Fruit fly (Drosophila melanogaster) whole organism, prepupa: ENCODE results near the gene dUTPase.
A peak's percentile ranks its signal among the peaks of the same experiment; 100 is the strongest.

Source experiments
- CG10631 ChIP-seq: fragments of 200-800 bp; sonication (Bioruptor generic); optimal IDR thresholded peaks from 2 replicates; lab custom pipeline; 2016; ENCODE audit warnings: missing biosample characterization, missing genetic modification characterization
- CG10669 ChIP-seq: fragments of 200-800 bp; sonication (Bioruptor generic); optimal IDR thresholded peaks from 3 replicates; lab custom pipeline; 2018; ENCODE audit warnings: missing biosample characterization, mild to moderate bottlenecking, missing genetic modification characterization, moderate library complexity
- CG11762 ChIP-seq: fragments of 200-800 bp; sonication (Bioruptor generic); optimal IDR thresholded peaks from 3 replicates; lab custom pipeline; 2016; ENCODE audit warnings: missing biosample characterization, missing genetic modification characterization; ENCODE audit not compliant: insufficient read depth
- CG15336 ChIP-seq: fragments of 200-800 bp; sonication (Bioruptor generic); IDR thresholded peaks from 2 replicates; pipeline ENCODE4 v1.3.6; 2022; ENCODE audit warnings: missing biosample characterization, missing genetic modification characterization
- CG3032 ChIP-seq: fragments of 200-800 bp; optimal IDR thresholded peaks from 2 replicates; lab custom pipeline; 2019; ENCODE audit warnings: missing biosample characterization, mild to moderate bottlenecking, missing genetic modification characterization, moderate library complexity
- CG32006 ChIP-seq: fragments of 200-800 bp; sonication (Bioruptor generic); optimal IDR thresholded peaks from 3 replicates; lab custom pipeline; 2017; ENCODE audit warnings: missing biosample characterization, mild to moderate bottlenecking, missing genetic modification characterization
- CG34406 ChIP-seq: fragments of 200-800 bp; sonication (Bioruptor generic); optimal IDR thresholded peaks from 3 replicates; lab custom pipeline; 2016; ENCODE audit warnings: missing biosample characterization, missing genetic modification characterization
- CG6163 ChIP-seq: fragments of 200-800 bp; sonication (Bioruptor generic); IDR thresholded peaks from 3 replicates; pipeline ENCODE4 v1.3.6; 2022; ENCODE audit warnings: missing biosample characterization, missing genetic modification characterization
- CG6276 ChIP-seq: fragments of 200-800 bp; sonication (Bioruptor generic); optimal IDR thresholded peaks from 2 replicates; lab custom pipeline; 2017; ENCODE audit warnings: missing biosample characterization, mild to moderate bottlenecking, missing genetic modification characterization
- CG6808 ChIP-seq: fragments of 200-800 bp; sonication (Bioruptor generic); optimal IDR thresholded peaks from 3 replicates; lab custom pipeline; 2017; ENCODE audit warnings: missing biosample characterization, missing genetic modification characterization, mild to moderate bottlenecking, moderate library complexity, missing genetic modification reagents
- CG6854 ChIP-seq: fragments of 200-800 bp; sonication (Bioruptor generic); optimal IDR thresholded peaks from 2 replicates; lab custom pipeline; 2017; ENCODE audit warnings: missing biosample characterization, mild to moderate bottlenecking, missing genetic modification characterization
- CG7368 ChIP-seq: fragments of 200-800 bp; sonication (Bioruptor generic); optimal IDR thresholded peaks from 3 replicates; lab custom pipeline; 2016; ENCODE audit warnings: missing biosample characterization, missing genetic modification characterization
- CG8119 ChIP-seq: fragments of 200-800 bp; sonication (Bioruptor generic); IDR thresholded peaks from 3 replicates; pipeline ENCODE4 v1.3.6; 2022; ENCODE audit warnings: missing biosample characterization, missing genetic modification characterization
- CG9139 ChIP-seq: fragments of 200-800 bp; sonication (Bioruptor generic); optimal IDR thresholded peaks from 3 replicates; lab custom pipeline; 2017; ENCODE audit warnings: missing biosample characterization, mild to moderate bottlenecking, missing genetic modification characterization
- Eip75B ChIP-seq: fragments of 200-800 bp; sonication (Bioruptor generic); optimal IDR thresholded peaks from 3 replicates; lab custom pipeline; 2016; ENCODE audit warnings: missing biosample characterization, missing genetic modification characterization
- Eip78C ChIP-seq: fragments of 200-800 bp; sonication (Bioruptor generic); peaks from one replicate; lab custom pipeline; 2016; ENCODE audit warnings: missing biosample characterization, missing genetic modification characterization
- Eip93F ChIP-seq: fragments of 200-800 bp; sonication (Bioruptor generic); optimal IDR thresholded peaks from 2 replicates; lab custom pipeline; 2016; ENCODE audit warnings: missing biosample characterization, mild to moderate bottlenecking, missing genetic modification characterization
- Ets21C ChIP-seq: fragments of 200-800 bp; sonication (Bioruptor generic); optimal IDR thresholded peaks from 3 replicates; lab custom pipeline; 2016; ENCODE audit warnings: missing biosample characterization, missing genetic modification characterization
- Ets96B ChIP-seq: fragments of 200-800 bp; optimal IDR thresholded peaks from 2 replicates; lab custom pipeline; 2019; ENCODE audit warnings: missing biosample characterization, mild to moderate bottlenecking, missing genetic modification characterization, moderate library complexity
- Hr38 ChIP-seq: sonication (Bioruptor generic); optimal IDR thresholded peaks from 2 replicates; lab custom pipeline; 2016; ENCODE audit warnings: missing biosample characterization, missing genetic modification characterization
- Hr39 ChIP-seq: fragments of 200-800 bp; sonication (Bioruptor generic); optimal IDR thresholded peaks from 2 replicates; lab custom pipeline; 2016; ENCODE audit warnings: missing biosample characterization, missing genetic modification characterization
- Hr4 ChIP-seq: fragments of 200-800 bp; sonication (Bioruptor generic); optimal IDR thresholded peaks from 3 replicates; lab custom pipeline; 2016; ENCODE audit warnings: missing biosample characterization, missing genetic modification characterization
- Lpt ChIP-seq: fragments of 200-800 bp; sonication (Bioruptor generic); optimal IDR thresholded peaks from 3 replicates; lab custom pipeline; 2016; ENCODE audit warnings: missing biosample characterization, missing genetic modification characterization
- Met ChIP-seq: fragments of 200-800 bp; sonication (Bioruptor generic); optimal IDR thresholded peaks from 3 replicates; lab custom pipeline; 2016; ENCODE audit warnings: missing biosample characterization, missing genetic modification characterization
- OdsH ChIP-seq: fragments of 200-800 bp; sonication (Bioruptor generic); optimal IDR thresholded peaks from 3 replicates; lab custom pipeline; 2016; ENCODE audit warnings: missing biosample characterization, missing genetic modification characterization
- Sox102F ChIP-seq: fragments of 200-800 bp; sonication (Bioruptor generic); optimal IDR thresholded peaks from 2 replicates; lab custom pipeline; 2016; ENCODE audit warnings: missing biosample characterization, mild to moderate bottlenecking, missing genetic modification characterization
- achi ChIP-seq: fragments of 200-800 bp; sonication (Bioruptor generic); optimal IDR thresholded peaks from 3 replicates; lab custom pipeline; 2016; ENCODE audit warnings: missing biosample characterization, missing genetic modification characterization
- dac ChIP-seq: fragments of 200-800 bp; sonication (Bioruptor generic); optimal IDR thresholded peaks from 2 replicates; lab custom pipeline; 2017; ENCODE audit warnings: missing biosample characterization, mild to moderate bottlenecking, missing genetic modification characterization
- eg ChIP-seq: fragments of 200-800 bp; sonication (Bioruptor generic); IDR thresholded peaks from 3 replicates; pipeline ENCODE4 v1.3.6; 2022; ENCODE audit warnings: missing biosample characterization, missing genetic modification characterization
- esn ChIP-seq: fragments of 200-800 bp; sonication (Bioruptor generic); optimal IDR thresholded peaks from 2 replicates; lab custom pipeline; 2016; ENCODE audit warnings: missing biosample characterization, mild to moderate bottlenecking, missing genetic modification characterization, moderate library complexity
- fd59A ChIP-seq: fragments of 200-800 bp; sonication (Bioruptor generic); optimal IDR thresholded peaks from 2 replicates; lab custom pipeline; 2017; ENCODE audit warnings: missing biosample characterization, mild to moderate bottlenecking, missing genetic modification characterization, missing genetic modification reagents
- fd85E ChIP-seq: fragments of 200-800 bp; sonication (Bioruptor generic); optimal IDR thresholded peaks from 3 replicates; lab custom pipeline; 2016; ENCODE audit warnings: missing biosample characterization, missing genetic modification characterization
- pdm3 ChIP-seq: fragments of 200-800 bp; sonication (Bioruptor generic); optimal IDR thresholded peaks from 3 replicates; lab custom pipeline; 2016; ENCODE audit warnings: missing biosample characterization, missing genetic modification characterization
- salr ChIP-seq, 2 experiments: fragments of 200-800 bp; sonication (Bioruptor generic); optimal IDR thresholded peaks; 3 replicates each; lab custom pipeline; 2016 to 2018; ENCODE audit warnings: missing biosample characterization in 2 of 2, missing genetic modification characterization in 2 of 2, mild to moderate bottlenecking in 1 of 2
- spab ChIP-seq: fragments of 200-800 bp; sonication (Bioruptor generic); optimal IDR thresholded peaks from 2 replicates; lab custom pipeline; 2017; ENCODE audit warnings: missing biosample characterization, mild to moderate bottlenecking, missing genetic modification characterization, missing genetic modification reagents
- ss ChIP-seq, 2 experiments: fragments of 200-800 bp; sonication (Bioruptor generic); optimal IDR thresholded peaks; 2 replicates in 1 of 2; 3 replicates in 1 of 2; lab custom pipeline; 2017 to 2018; ENCODE audit warnings: mild to moderate bottlenecking in 2 of 2, missing biosample characterization in 2 of 2, missing genetic modification characterization in 2 of 2, moderate library complexity in 1 of 2
- svp ChIP-seq: fragments of 200-800 bp; sonication (Bioruptor generic); peaks from one replicate; lab custom pipeline; 2016; ENCODE audit warnings: missing biosample characterization, missing genetic modification characterization
- topi ChIP-seq: fragments of 200-800 bp; sonication (Bioruptor generic); optimal IDR thresholded peaks from 3 replicates; lab custom pipeline; 2016; ENCODE audit warnings: missing biosample characterization, missing genetic modification characterization
- vri ChIP-seq: fragments of 200-800 bp; sonication (Bioruptor generic); optimal IDR thresholded peaks from 3 replicates; lab custom pipeline; 2016; ENCODE audit warnings: missing biosample characterization, mild to moderate bottlenecking, missing genetic modification characterization

Gene dUTPase

dm6 chr2L:10976046-10976863 is 34.9 kb upstream of the dUTPase start, which contains the start of the genes ATPsynG and SCAR:
Gene ATPsynG, minus strand, starts transcription at chr2L:10976399.
Gene SCAR, plus strand, starts transcription at chr2L:10976772.
- TF ChIP-seq Met (GFP tag; lab: Kevin White, UChicago) (no peak), vri (GFP tag; lab: Kevin White, UChicago) (peak; percentile 78), Eip78C (GFP tag; lab: Kevin White, UChicago) (peak; percentile 34), fd59A (GFP tag; lab: Kevin White, UChicago) (no peak)

- TF ChIP-seq esn (GFP tag; lab: Kevin White, UChicago) (peak; percentile 16), Eip78C (GFP tag; lab: Kevin White, UChicago) (peak; percentile 34), CG6854 (peak; percentile 55), CG32006 (GFP tag; lab: Kevin White, UChicago) (no peak), achi (GFP tag; lab: Kevin White, UChicago) (no peak), CG8119 (GFP tag; lab: Robert Waterston, UW) (no peak)
Observed at dm6 chr2L:10976864-10977586, 34.1 kb upstream of the dUTPase start.

- TF ChIP-seq CG11762 (GFP tag; lab: Kevin White, UChicago) = peak; percentile 29
- peak; percentile 13 for TF ChIP-seq Ets96B (tag; lab: Kevin White, UChicago)
- TF ChIP-seq Eip93F (GFP tag; lab: Kevin White, UChicago) = no peak
- TF ChIP-seq Hr39 (GFP tag; lab: Kevin White, UChicago) = no peak
- no peak for TF ChIP-seq Lpt (GFP tag; lab: Kevin White, UChicago)
- no peak for TF ChIP-seq CG6276 (GFP tag; lab: Kevin White, UChicago)
- no peak for TF ChIP-seq esn (GFP tag; lab: Kevin White, UChicago)
- TF ChIP-seq Ets21C = no peak
- no peak for TF ChIP-seq CG34406 (GFP tag; lab: Kevin White, UChicago)
- TF ChIP-seq CG15336 (GFP tag; lab: Robert Waterston, UW) = peak; percentile 22; the same call in 1 of the 2 replicates
- no peak for TF ChIP-seq fd59A (GFP tag; lab: Kevin White, UChicago)
- no peak for TF ChIP-seq Sox102F
- TF ChIP-seq Hr4 = peak; percentile 64
- TF ChIP-seq Hr38 (GFP tag; lab: Kevin White, UChicago) = no peak
- TF ChIP-seq CG32006 (GFP tag; lab: Kevin White, UChicago) = no peak
- no peak for TF ChIP-seq OdsH (GFP tag; lab: Kevin White, UChicago)
- TF ChIP-seq CG7368 (GFP tag; lab: Kevin White, UChicago) = no peak
- peak; percentile 84 for TF ChIP-seq Eip78C (GFP tag; lab: Kevin White, UChicago)
- TF ChIP-seq CG9139 (GFP tag; lab: Kevin White, UChicago) = no peak
- peak; percentile 2 for TF ChIP-seq dac (GFP tag; lab: Kevin White, UChicago)
- peak; percentile 13 for TF ChIP-seq Eip75B
- peak; percentile 5 for TF ChIP-seq CG3032
- TF ChIP-seq, all 60 proteins: peak for 8
Observed at dm6 chr2L:10986138-10986537, 25.0 kb upstream of the dUTPase start.

- TF ChIP-seq CG7368 (GFP tag; lab: Kevin White, UChicago) = no peak
- no peak for TF ChIP-seq pdm3 (GFP tag; lab: Kevin White, UChicago)
- no peak for TF ChIP-seq vri (GFP tag; lab: Kevin White, UChicago)
- TF ChIP-seq ss (GFP tag; optimal IDR thresholded peaks at IDR 0.05; lab: Kevin White, UChicago) = no peak
- no peak for TF ChIP-seq svp (GFP tag; lab: Kevin White, UChicago)
- no peak for TF ChIP-seq CG9139 (GFP tag; lab: Kevin White, UChicago)
- no peak for TF ChIP-seq eg (GFP tag; lab: Robert Waterston, UW)
- no peak for TF ChIP-seq Eip93F (GFP tag; lab: Kevin White, UChicago)
- TF ChIP-seq CG10631 = peak; percentile 82
- TF ChIP-seq dac (GFP tag; lab: Kevin White, UChicago) = peak; percentile 14
- peak; percentile 58 for TF ChIP-seq Hr4
- no peak for TF ChIP-seq Ets96B (tag; lab: Kevin White, UChicago)
- peak; percentile 88; the same call in 2 of the 3 replicates for TF ChIP-seq CG8119 (GFP tag; lab: Robert Waterston, UW)
- no peak; the same call in 2 of the 3 replicates for TF ChIP-seq CG6163
- TF ChIP-seq Eip75B = peak; percentile 36
- peak; percentile 34 for TF ChIP-seq Met (GFP tag; lab: Kevin White, UChicago)
- no peak for TF ChIP-seq CG6276 (GFP tag; lab: Kevin White, UChicago)
- no peak for TF ChIP-seq CG32006 (GFP tag; lab: Kevin White, UChicago)
- TF ChIP-seq Eip78C (GFP tag; lab: Kevin White, UChicago) = no peak
- no peak for TF ChIP-seq salr (GFP tag; optimal IDR thresholded peaks at IDR 0.05; lab: Kevin White, UChicago)
- TF ChIP-seq spab (GFP tag; lab: Kevin White, UChicago) = no peak
- TF ChIP-seq topi (GFP tag; lab: Kevin White, UChicago) = peak; percentile 55
- no peak for TF ChIP-seq fd85E
- no peak for TF ChIP-seq CG6808 (GFP tag; lab: Kevin White, UChicago)
- peak; percentile 81 for TF ChIP-seq OdsH (GFP tag; lab: Kevin White, UChicago)
- no peak for TF ChIP-seq CG10669 (GFP tag; lab: Kevin White, UChicago)
- TF ChIP-seq Lpt (GFP tag; lab: Kevin White, UChicago) = no peak
Observed at dm6 chr2L:10987370-10987853, 23.7 kb upstream of the dUTPase start, which contains the start of the genes piwi and CG12253. Gene piwi, minus strand, starts transcription at chr2L:10987420. Gene CG12253, plus strand, starts transcription at chr2L:10987806.
